Worm (Caenorhabditis elegans) whole organism, L3 larva: ENCODE results near the gene F55A4.7.

Source experiments
- R02D3.7 ChIP-seq: fragments of 150-350 bp; optimal IDR thresholded peaks from 2 replicates; lab custom pipeline; 2014; ENCODE audit warnings: missing biosample characterization, missing genetic modification characterization
- ZK546.5 ChIP-seq: sonication (generic microtip); optimal IDR thresholded peaks from 2 replicates; lab custom pipeline; 2017; ENCODE audit warnings: missing biosample characterization, missing genetic modification characterization
- elt-3 ChIP-seq, 3 experiments: fragments of 150-350 bp in 1 of 3; sonication (generic microtip) in 2 of 3; optimal IDR thresholded peaks; 2 replicates in 2 of 3; 4 replicates in 1 of 3; lab custom pipeline; 2014 to 2017; ENCODE audit warnings: missing biosample characterization in 3 of 3, missing genetic modification characterization in 3 of 3
- fkh-10 ChIP-seq: sonication (generic microtip); optimal IDR thresholded peaks from 2 replicates; lab custom pipeline; 2017; ENCODE audit warnings: missing biosample characterization, missing genetic modification reagents, missing genetic modification characterization
- fos-1 ChIP-seq: fragments of 150-350 bp; optimal IDR thresholded peaks from 2 replicates; lab custom pipeline; 2014; ENCODE audit warnings: missing biosample characterization, missing genetic modification characterization
- lsy-12 ChIP-seq: sonication (generic microtip); optimal IDR thresholded peaks from 2 replicates; lab custom pipeline; 2016; ENCODE audit warnings: mild to moderate bottlenecking, missing genetic modification characterization, missing compliant biosample characterization
- nhr-12 ChIP-seq: fragments of 150-350 bp; optimal IDR thresholded peaks from 2 replicates; lab custom pipeline; 2014; ENCODE audit warnings: missing biosample characterization, missing genetic modification characterization
- nhr-77 ChIP-seq: fragments of 150-350 bp; optimal IDR thresholded peaks from 2 replicates; lab custom pipeline; 2014; ENCODE audit warnings: missing biosample characterization, missing genetic modification characterization
- pqm-1 ChIP-seq: fragments of 150-350 bp; optimal IDR thresholded peaks from 2 replicates; lab custom pipeline; 2017; ENCODE audit warnings: missing biosample characterization, missing genetic modification characterization, inconsistent platforms
- skn-1 ChIP-seq: fragments of 150-350 bp; optimal IDR thresholded peaks from 2 replicates; lab custom pipeline; 2014; ENCODE audit warnings: missing biosample characterization, missing genetic modification characterization

- TF ChIP-seq lsy-12 (tag; lab: Kevin White, UChicago) (no peak), ZK546.5 (tag; lab: Kevin White, UChicago) (no peak), nhr-12 (tag; lab: Kevin White, UChicago) (no peak), elt-3 (tag; optimal IDR thresholded peaks at IDR 0.05; lab: Kevin White, UChicago) (no peak), fkh-10 (GFP tag; lab: Kevin White, UChicago) (no peak), skn-1 (tag; lab: Kevin White, UChicago) (no peak), pqm-1 (tag; lab: Kevin White, UChicago) (no peak), nhr-77 (tag; lab: Kevin White, UChicago) (no peak), fos-1 (tag; lab: Kevin White, UChicago) (no peak), R02D3.7 (tag; lab: Kevin White, UChicago) (no peak)
Measured at ce11 chrX:1053929-1054328, 15.7 kb upstream of the F55A4.7 start, which contains the start of gene ncs-3.
